Fruit fly (Drosophila melanogaster) whole organism, embryonic: ENCODE results near the gene Cp16.
A peak's percentile ranks its signal among the peaks of the same experiment; 100 is the strongest.

Experiments used
- CG10462 ChIP-seq: fragments of 200-800 bp; sonication (Bioruptor generic); optimal IDR thresholded peaks from 2 replicates; lab custom pipeline; 2016; ENCODE audit warnings: missing biosample characterization, missing genetic modification characterization
- CG11247 ChIP-seq: fragments of 200-800 bp; sonication (Bioruptor generic); IDR thresholded peaks from 2 replicates; pipeline ENCODE4 v1.3.6; 2022; ENCODE audit warnings: missing biosample characterization, missing genetic modification characterization
- CG11456 ChIP-seq: fragments of 200-800 bp; sonication (Bioruptor generic); IDR thresholded peaks from 3 replicates; pipeline ENCODE4 v1.3.6; 2022; ENCODE audit warnings: missing biosample characterization, missing genetic modification characterization
- CG1233 ChIP-seq: fragments of 200-800 bp; sonication (Bioruptor generic); optimal IDR thresholded peaks from 4 replicates; lab custom pipeline; 2018; ENCODE audit warnings: missing biosample characterization, mild to moderate bottlenecking, missing genetic modification characterization
- CG15514 ChIP-seq: fragments of 200-800 bp; sonication (Bioruptor generic); optimal IDR thresholded peaks from 3 replicates; lab custom pipeline; 2017; ENCODE audit warnings: missing biosample characterization, missing genetic modification characterization, mild to moderate bottlenecking, moderate library complexity, missing genetic modification reagents
- CG16815 ChIP-seq: fragments of 200-800 bp; sonication (Bioruptor generic); optimal IDR thresholded peaks from 3 replicates; lab custom pipeline; 2017; ENCODE audit warnings: missing biosample characterization, mild to moderate bottlenecking, missing genetic modification characterization
- CG17829 ChIP-seq: fragments of 200-800 bp; optimal IDR thresholded peaks from 2 replicates; lab custom pipeline; 2019; ENCODE audit warnings: missing biosample characterization, mild to moderate bottlenecking, missing genetic modification characterization, moderate library complexity
- CG2889 ChIP-seq: fragments of 200-800 bp; sonication (Bioruptor generic); IDR thresholded peaks from 3 replicates; pipeline ENCODE4 v1.3.6; 2022; ENCODE audit warnings: missing biosample characterization, missing genetic modification characterization
- CG31388 ChIP-seq: fragments of 200-800 bp; sonication (Bioruptor generic); optimal IDR thresholded peaks from 2 replicates; lab custom pipeline; 2016; ENCODE audit warnings: missing biosample characterization, missing genetic modification characterization
- CG34422 ChIP-seq: fragments of 200-800 bp; sonication (Bioruptor generic); IDR thresholded peaks from 3 replicates; pipeline ENCODE4 v1.3.6; 2022; ENCODE audit warnings: missing biosample characterization, missing genetic modification characterization
- CG4730 ChIP-seq: fragments of 200-800 bp; sonication (Bioruptor generic); IDR thresholded peaks from 2 replicates; pipeline ENCODE4 v1.3.6; 2022; ENCODE audit warnings: missing biosample characterization, missing genetic modification characterization
- D19A ChIP-seq: fragments of 200-800 bp; optimal IDR thresholded peaks from 3 replicates; lab custom pipeline; 2019; ENCODE audit warnings: missing biosample characterization, mild to moderate bottlenecking, missing genetic modification characterization, moderate library complexity
- Deaf1 ChIP-seq: fragments of 200-800 bp; optimal IDR thresholded peaks from 3 replicates; lab custom pipeline; 2019; ENCODE audit warnings: missing biosample characterization, mild to moderate bottlenecking, missing genetic modification characterization, moderate library complexity
- Dll ChIP-seq: fragments of 200-800 bp; sonication (Bioruptor generic); IDR thresholded peaks from 4 replicates; pipeline ENCODE4 v1.3.6; 2022; ENCODE audit warnings: missing biosample characterization, missing genetic modification characterization; ENCODE audit not compliant: partially characterized antibody
- Dref ChIP-seq: fragments of 200-800 bp; sonication (Bioruptor generic); IDR thresholded peaks from 2 replicates; pipeline ENCODE4 v1.3.6; 2022; ENCODE audit warnings: missing biosample characterization, missing genetic modification characterization
- Drgx ChIP-seq: fragments of 200-800 bp; sonication (Bioruptor generic); IDR thresholded peaks from 2 replicates; pipeline ENCODE4 v1.3.6; 2022; ENCODE audit warnings: missing biosample characterization, missing genetic modification characterization
- Gug ChIP-seq: fragments of 200-800 bp; sonication (Bioruptor generic); IDR thresholded peaks from 4 replicates; pipeline ENCODE4 v1.3.6; 2022; ENCODE audit warnings: missing biosample characterization, missing genetic modification characterization
- HLH3B ChIP-seq: fragments of 200-800 bp; sonication (Bioruptor generic); IDR thresholded peaks from 2 replicates; pipeline ENCODE4 v1.3.6; 2022; ENCODE audit warnings: missing biosample characterization, missing genetic modification characterization
- Hand ChIP-seq: fragments of 200-800 bp; sonication (Bioruptor generic); optimal IDR thresholded peaks from 2 replicates; lab custom pipeline; 2017; ENCODE audit warnings: mild to moderate bottlenecking, missing biosample characterization, missing genetic modification reagents, missing genetic modification characterization
- Hmr ChIP-seq: fragments of 200-800 bp; sonication (Bioruptor generic); optimal IDR thresholded peaks from 3 replicates; lab custom pipeline; 2017; ENCODE audit warnings: mild to moderate bottlenecking, missing biosample characterization, missing genetic modification reagents, missing genetic modification characterization
- Hmx ChIP-seq: fragments of 200-800 bp; sonication (Bioruptor generic); optimal IDR thresholded peaks from 2 replicates; lab custom pipeline; 2016; ENCODE audit warnings: missing biosample characterization, missing genetic modification characterization
- Lhr ChIP-seq: fragments of 200-800 bp; sonication (Bioruptor generic); optimal IDR thresholded peaks from 3 replicates; lab custom pipeline; 2017; ENCODE audit warnings: mild to moderate bottlenecking, missing biosample characterization, missing genetic modification reagents, missing genetic modification characterization
- NC2β ChIP-seq: fragments of 200-800 bp; sonication (Bioruptor generic); optimal IDR thresholded peaks from 2 replicates; lab custom pipeline; 2016; ENCODE audit warnings: missing biosample characterization, missing genetic modification characterization
- Nf-YA ChIP-seq: fragments of 200-800 bp; sonication (Bioruptor generic); IDR thresholded peaks from 2 replicates; pipeline ENCODE4 v1.3.6; 2022; ENCODE audit warnings: missing biosample characterization, missing genetic modification characterization
- Poxn ChIP-seq: fragments of 200-800 bp; sonication (Bioruptor generic); IDR thresholded peaks from 2 replicates; pipeline ENCODE4 v1.3.6; 2022; ENCODE audit warnings: missing biosample characterization, missing genetic modification characterization
- Sin3A ChIP-seq: fragments of >200 bp; optimal IDR thresholded peaks from 2 replicates; lab custom pipeline; 2018
- Sox100B ChIP-seq: fragments of 200-800 bp; sonication (Bioruptor generic); optimal IDR thresholded peaks from 3 replicates; lab custom pipeline; 2018; ENCODE audit warnings: missing biosample characterization, mild to moderate bottlenecking, missing genetic modification characterization
- Sry-β ChIP-seq: fragments of 200-800 bp; sonication (Bioruptor generic); optimal IDR thresholded peaks from 2 replicates; lab custom pipeline; 2018; ENCODE audit warnings: missing biosample characterization, mild to moderate bottlenecking, missing genetic modification characterization, moderate library complexity
- Sry-δ ChIP-seq: fragments of 200-800 bp; sonication (Bioruptor generic); optimal IDR thresholded peaks from 2 replicates; lab custom pipeline; 2016; ENCODE audit warnings: missing biosample characterization, missing genetic modification characterization
- bsh ChIP-seq, 2 experiments: fragments of 200-800 bp; sonication (Bioruptor generic); optimal IDR thresholded peaks; 2 replicates each; lab custom pipeline; 2017 to 2018; ENCODE audit warnings: mild to moderate bottlenecking in 2 of 2, missing biosample characterization in 2 of 2, missing genetic modification characterization in 2 of 2, moderate library complexity in 1 of 2
- crol ChIP-seq: fragments of 200-800 bp; sonication (Bioruptor generic); IDR thresholded peaks from 2 replicates; pipeline ENCODE4 v1.3.6; 2022; ENCODE audit warnings: missing biosample characterization, missing genetic modification characterization
- dan ChIP-seq: fragments of 200-800 bp; sonication (Bioruptor generic); IDR thresholded peaks from 2 replicates; pipeline ENCODE4 v1.3.6; 2022; ENCODE audit warnings: missing biosample characterization, missing genetic modification characterization
- dimm ChIP-seq: fragments of 200-800 bp; sonication (Bioruptor generic); IDR thresholded peaks from 2 replicates; pipeline ENCODE4 v1.3.6; 2022; ENCODE audit warnings: missing biosample characterization, missing genetic modification characterization
- ewg ChIP-seq: fragments of 200-800 bp; sonication (Bioruptor generic); optimal IDR thresholded peaks from 3 replicates; lab custom pipeline; 2017; ENCODE audit warnings: mild to moderate bottlenecking, missing biosample characterization, missing genetic modification reagents, missing genetic modification characterization
- fd96Cb ChIP-seq: fragments of 200-800 bp; sonication (Bioruptor generic); optimal IDR thresholded peaks from 2 replicates; lab custom pipeline; 2018; ENCODE audit warnings: missing biosample characterization, mild to moderate bottlenecking, missing genetic modification characterization, moderate library complexity
- grn ChIP-seq: fragments of 200-800 bp; sonication (Bioruptor generic); optimal IDR thresholded peaks from 3 replicates; lab custom pipeline; 2017; ENCODE audit warnings: missing biosample characterization, missing genetic modification characterization
- hth ChIP-seq: fragments of >200 bp; optimal IDR thresholded peaks from 2 replicates; lab custom pipeline; 2017; ENCODE audit warnings: inconsistent platforms
- jing ChIP-seq: fragments of 200-800 bp; sonication (Bioruptor generic); optimal IDR thresholded peaks from 2 replicates; lab custom pipeline; 2018; ENCODE audit warnings: missing biosample characterization, mild to moderate bottlenecking, missing genetic modification characterization
- kni ChIP-seq: fragments of 200-800 bp; sonication (Bioruptor generic); optimal IDR thresholded peaks from 3 replicates; lab custom pipeline; 2017; ENCODE audit warnings: mild to moderate bottlenecking, missing biosample characterization, missing genetic modification reagents, missing genetic modification characterization
- lbe ChIP-seq: fragments of 200-800 bp; sonication (Bioruptor generic); optimal IDR thresholded peaks from 2 replicates; lab custom pipeline; 2016; ENCODE audit warnings: missing biosample characterization, mild to moderate bottlenecking, missing genetic modification characterization
- ro ChIP-seq: fragments of 200-800 bp; sonication (Bioruptor generic); IDR thresholded peaks from 2 replicates; pipeline ENCODE4 v1.3.6; 2022; ENCODE audit warnings: missing biosample characterization, missing genetic modification characterization
- sob ChIP-seq: fragments of 200-800 bp; sonication (Bioruptor generic); IDR thresholded peaks from 2 replicates; pipeline ENCODE4 v1.3.6; 2022; ENCODE audit warnings: missing biosample characterization, missing genetic modification characterization
- sr ChIP-seq: fragments of 200-800 bp; sonication (Bioruptor generic); IDR thresholded peaks from 3 replicates; pipeline ENCODE4 v1.3.6; 2022; ENCODE audit warnings: missing biosample characterization, missing genetic modification characterization
- wdn ChIP-seq: fragments of 200-800 bp; sonication (Bioruptor generic); IDR thresholded peaks from 2 replicates; pipeline ENCODE4 v1.3.6; 2022; ENCODE audit warnings: missing biosample characterization, missing genetic modification characterization
- zfh2 ChIP-seq: fragments of 200-800 bp; sonication (Bioruptor generic); optimal IDR thresholded peaks from 2 replicates; lab custom pipeline; 2016; ENCODE audit warnings: missing biosample characterization, missing genetic modification characterization

Gene Cp16

DNA sequence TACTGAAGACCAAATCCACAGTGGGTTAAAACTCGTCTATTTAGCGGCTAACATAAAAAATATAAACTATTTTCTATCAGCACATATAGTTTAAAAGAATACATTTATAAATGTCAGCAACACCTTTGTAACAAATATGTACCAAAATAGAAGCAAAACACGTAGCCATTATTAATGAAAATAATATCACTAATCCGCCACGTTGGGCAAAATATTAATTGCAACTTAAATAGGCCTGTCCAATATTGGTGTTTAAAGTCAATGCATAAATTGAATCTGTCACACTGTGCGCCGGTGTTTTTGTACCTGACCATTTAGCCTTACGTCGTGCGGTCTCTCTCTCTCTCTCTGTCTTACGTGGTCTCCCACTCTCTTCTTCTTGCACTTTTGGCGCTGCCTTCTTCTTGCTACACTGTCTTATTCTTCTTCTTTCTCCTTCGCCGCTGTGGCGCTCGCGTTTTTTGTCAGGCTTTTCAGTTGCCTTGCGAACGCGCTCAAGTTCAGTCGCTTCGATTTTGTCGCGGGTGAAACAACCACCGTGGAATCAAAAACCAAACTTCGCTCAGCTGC lies 34.3 kb downstream of the Cp16 start (continued):
- TF ChIP-seq CG11247 (GFP tag; lab: Robert Waterston, UW) (peak; percentile 97), Dref (GFP tag; lab: Robert Waterston, UW) (peak; percentile 39), CG16815 (GFP tag; lab: Kevin White, UChicago) (peak; percentile 99), dan (GFP tag; lab: Robert Waterston, UW) (peak; percentile 89), CG4730 (GFP tag; lab: Robert Waterston, UW) (peak; percentile 97), CG1233 (peak; percentile 72), CG17829 (tag; lab: Kevin White, UChicago) (peak; percentile 98), Sox100B (peak; percentile 99), bsh (GFP tag; optimal IDR thresholded peaks at IDR 0.05; lab: Kevin White, UChicago) (peak; percentile 97 to 99), zfh2 (GFP tag; lab: Kevin White, UChicago) (peak; percentile 98), lbe (GFP tag; lab: Kevin White, UChicago) (peak; percentile 97), jing (GFP tag; lab: Kevin White, UChicago) (peak; percentile 98), Dll (GFP tag; lab: Robert Waterston, UW) (peak; percentile 49; the same call in 2 of the 4 replicates), ro (GFP tag; lab: Robert Waterston, UW) (peak; percentile 95), Sin3A (lab: Kevin White, UChicago) (no peak), Drgx (peak; percentile 94), sob (GFP tag; lab: Robert Waterston, UW) (peak; percentile 98), CG15514 (GFP tag; lab: Kevin White, UChicago) (peak; percentile 87), dimm (GFP tag; lab: Robert Waterston, UW) (peak; percentile 92), crol (GFP tag; lab: Robert Waterston, UW) (peak; percentile 68), Hmr (GFP tag; lab: Kevin White, UChicago) (peak; percentile 99), CG10462 (peak; percentile 98), kni (GFP tag; lab: Kevin White, UChicago) (peak; percentile 94), grn (GFP tag; lab: Kevin White, UChicago) (peak; percentile 71), CG11456 (GFP tag; lab: Robert Waterston, UW) (peak; percentile 98), sr (peak; percentile 83), NC2β (GFP tag; lab: Kevin White, UChicago) (peak; percentile 96), Gug (GFP tag; lab: Robert Waterston, UW) (peak; percentile 98), wdn (GFP tag; lab: Robert Waterston, UW) (peak; percentile 95), CG31388 (GFP tag; lab: Kevin White, UChicago) (peak; percentile 90), hth (lab: Kevin White, UChicago) (no peak), Sry-β (peak; percentile 71), CG2889 (GFP tag; lab: Robert Waterston, UW) (peak; percentile 95), Sry-δ (GFP tag; lab: Kevin White, UChicago) (peak; percentile 65), HLH3B (GFP tag; lab: Robert Waterston, UW) (peak; percentile 98), Poxn (GFP tag; lab: Robert Waterston, UW) (peak; percentile 83), Deaf1 (tag; lab: Kevin White, UChicago) (peak; percentile 82), ewg (GFP tag; lab: Kevin White, UChicago) (peak; percentile 97), fd96Cb (tag; lab: Kevin White, UChicago) (peak; percentile 98), D19A (tag; lab: Kevin White, UChicago) (peak; percentile 91), Hand (peak; percentile 95), Nf-YA (GFP tag; lab: Robert Waterston, UW) (peak; percentile 90), CG34422 (GFP tag; lab: Robert Waterston, UW) (peak; percentile 97), Lhr (GFP tag; lab: Kevin White, UChicago) (peak; percentile 96), Hmx (GFP tag; lab: Kevin White, UChicago) (peak; percentile 86)
